Worm (Caenorhabditis elegans): Measurements from ENCODE around the gene K10D11.5.

DNA sequence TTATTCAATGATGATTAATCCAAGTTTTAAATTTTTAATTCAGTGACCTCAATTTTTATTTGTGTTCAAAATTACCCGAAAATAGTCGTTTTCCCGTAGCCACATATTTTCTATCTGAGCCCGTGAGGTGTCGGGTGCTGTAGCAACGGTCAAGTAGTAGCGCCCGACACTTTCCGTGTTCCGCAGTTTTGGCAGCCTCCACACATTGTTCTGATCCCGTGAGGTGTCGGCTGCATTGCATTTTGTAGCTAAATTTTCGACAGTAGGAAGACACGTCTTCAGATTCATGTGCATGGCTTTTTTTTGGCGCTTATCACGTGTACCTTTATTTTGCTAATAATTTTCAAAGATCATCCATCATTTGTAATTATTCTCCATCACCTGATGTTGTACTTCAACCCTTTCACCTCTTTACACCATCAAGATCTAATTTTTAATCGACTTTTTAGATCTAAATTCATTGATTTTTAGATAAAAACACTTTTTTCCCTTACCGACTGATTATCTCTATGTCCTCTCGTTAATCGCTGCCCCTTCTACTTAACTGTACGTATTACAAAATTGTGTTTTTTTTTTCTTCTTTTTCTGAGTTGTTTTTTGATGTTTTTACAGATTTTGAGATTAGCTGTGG is 22.2 kb upstream of the K10D11.5 start:
- TF ChIP-seq unc-39 (tag; optimal IDR thresholded peaks at IDR 0.05) (no peak), ZK546.5 (tag; optimal IDR thresholded peaks at IDR 0.05) (no peak), nhr-77 (tag; optimal IDR thresholded peaks at IDR 0.05) (no peak), nhr-23 (tag; optimal IDR thresholded peaks at IDR 0.05) (no peak), ceh-82 (tag; optimal IDR thresholded peaks at IDR 0.05) (no peak), zag-1 (tag; optimal IDR thresholded peaks at IDR 0.05) (no peak), elt-1 (tag; optimal IDR thresholded peaks at IDR 0.05) (peak; percentile 63), sma-3 (GFP tag; optimal IDR thresholded peaks at IDR 0.05) (no peak), nhr-21 (tag; optimal IDR thresholded peaks at IDR 0.05) (no peak)
